Worm (Caenorhabditis elegans) whole organism, young adult: ENCODE results near the gene prp-3.

Experiments used
- ceh-91 ChIP-seq: fragments of 200-800 bp; sonication (Bioruptor generic); IDR thresholded peaks from 2 replicates; pipeline ENCODE4 v1.3.6; 2022; ENCODE audit warnings: missing genetic modification reagents, missing genetic modification characterization, missing compliant biosample characterization
- lag-1 ChIP-seq: fragments of 200-800 bp; sonication (Bioruptor generic); IDR thresholded peaks from 2 replicates; pipeline ENCODE4 v1.3.6; 2022; ENCODE audit warnings: missing genetic modification reagents, missing genetic modification characterization, missing compliant biosample characterization
- lin-35 ChIP-seq, 3 experiments: fragments of 150-350 bp in 2 of 3; sonication (generic microtip) in 1 of 3; optimal IDR thresholded peaks; 2 replicates each; lab custom pipeline; 2014 to 2018; ENCODE audit warnings: missing biosample characterization in 3 of 3, missing genetic modification characterization in 3 of 3, missing genetic modification reagents in 3 of 3
- pha-4 ChIP-seq: fragments of 150-350 bp; sonication (generic microtip); optimal IDR thresholded peaks from 2 replicates; lab custom pipeline; 2014; ENCODE audit warnings: missing biosample characterization, missing genetic modification reagents, missing genetic modification characterization

DNA sequence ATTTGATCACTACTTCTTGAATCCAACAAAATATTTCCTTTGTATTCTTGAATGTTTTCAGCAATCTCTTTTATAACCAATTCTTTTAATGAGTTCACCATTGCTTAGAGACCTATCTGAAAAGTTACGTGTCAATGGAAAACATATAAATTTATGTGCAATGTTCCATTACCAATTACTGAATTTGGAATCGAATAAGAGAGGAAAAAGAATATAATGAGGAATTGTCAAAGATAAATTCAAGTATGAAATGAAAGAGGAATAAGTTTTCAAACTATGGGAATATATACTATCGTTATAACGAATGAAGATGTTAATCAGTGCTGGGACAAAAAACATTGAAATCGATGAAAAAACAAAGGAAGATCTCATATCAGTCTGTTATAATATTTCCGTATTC, 23.2 kb upstream of the prp-3 start, which contains the start of gene H04D03.4:
- TF ChIP-seq ceh-91 (GFP tag; lab: Robert Waterston, UW), result no peak
- no peak for TF ChIP-seq lag-1
- no peak for TF ChIP-seq pha-4 (tag; lab: Kevin White, UChicago)
- TF ChIP-seq lin-35 (GFP tag; optimal IDR thresholded peaks at IDR 0.05; lab: Kevin White, UChicago), result no peak
